Worm (Caenorhabditis elegans) whole organism, dauer: Measurements from ENCODE around the gene chca-1.

Source experiments
- unc-62 ChIP-seq: sonication (generic microtip); optimal IDR thresholded peaks from 2 replicates; lab custom pipeline; 2017; ENCODE audit warnings: missing biosample characterization, missing genetic modification reagents, missing genetic modification characterization

chca-1 gene

ce11 chrIV:9651234-9651633 is at the start of gene chca-1:
Gene chca-1 (plus strand): TSS chrIV:9651394.
- no peak for TF ChIP-seq unc-62 (GFP tag; lab: Kevin White, UChicago)

- TF ChIP-seq unc-62 (GFP tag; lab: Kevin White, UChicago) = no peak
These were observed 49.6 kb upstream of the chca-1 start, which contains the start of gene aat-1 for ce11 chrIV:9601595-9601994. Gene aat-1 (minus strand): TSS chrIV:9601695.

- TF ChIP-seq unc-62 (GFP tag; lab: Kevin White, UChicago) = no peak
These were observed 43.2 kb upstream of the chca-1 start for ce11 chrIV:9607945-9608344.

- no peak for TF ChIP-seq unc-62 (GFP tag; lab: Kevin White, UChicago)
These were observed 42.1 kb upstream of the chca-1 start for ce11 chrIV:9609095-9609494.

- no peak for TF ChIP-seq unc-62 (GFP tag; lab: Kevin White, UChicago)
These were observed 40.3 kb upstream of the chca-1 start for ce11 chrIV:9610923-9611322.

ce11 chrIV:9613072-9613590 is 38.1 kb upstream of the chca-1 start:
- no peak for TF ChIP-seq unc-62 (GFP tag; lab: Kevin White, UChicago)

- no peak for TF ChIP-seq unc-62 (GFP tag; lab: Kevin White, UChicago)
These were observed 37.1 kb upstream of the chca-1 start for ce11 chrIV:9614060-9614459.

ce11 chrIV:9614695-9615094 is 36.5 kb upstream of the chca-1 start, which contains the start of gene elt-1:
Gene elt-1 (plus strand): TSS chrIV:9614995.
- no peak for TF ChIP-seq unc-62 (GFP tag; lab: Kevin White, UChicago)

- no peak for TF ChIP-seq unc-62 (GFP tag; lab: Kevin White, UChicago)
These were observed 35.7 kb upstream of the chca-1 start for ce11 chrIV:9615511-9615910.

- no peak for TF ChIP-seq unc-62 (GFP tag; lab: Kevin White, UChicago)
These were observed 33.8 kb upstream of the chca-1 start for ce11 chrIV:9617358-9617757.

- no peak for TF ChIP-seq unc-62 (GFP tag; lab: Kevin White, UChicago)
These were observed 33.2 kb upstream of the chca-1 start for ce11 chrIV:9618015-9618414.

ce11 chrIV:9618836-9619235 is 32.4 kb upstream of the chca-1 start:
- no peak for TF ChIP-seq unc-62 (GFP tag; lab: Kevin White, UChicago)

ce11 chrIV:9622272-9622671 is 28.9 kb upstream of the chca-1 start, which contains the start of gene W09C2.7:
Gene W09C2.7 (minus strand): TSS chrIV:9622372.
- no peak for TF ChIP-seq unc-62 (GFP tag; lab: Kevin White, UChicago)

ce11 chrIV:9623269-9623668 is 27.9 kb upstream of the chca-1 start, which contains the start of gene W09C2.9:
Gene W09C2.9 (minus strand): TSS chrIV:9623369.
- no peak for TF ChIP-seq unc-62 (GFP tag; lab: Kevin White, UChicago)

- TF ChIP-seq unc-62 (GFP tag; lab: Kevin White, UChicago) = no peak
These were observed 26.9 kb upstream of the chca-1 start, which contains the start of gene W09C2.8 for ce11 chrIV:9624275-9624674. Gene W09C2.8 (minus strand): TSS chrIV:9624375.

- TF ChIP-seq unc-62 (GFP tag; lab: Kevin White, UChicago) = no peak
These were observed 26.2 kb upstream of the chca-1 start, which contains the start of gene W09C2.10 for ce11 chrIV:9624977-9625376. Gene W09C2.10 (minus strand): TSS chrIV:9625077.

- no peak for TF ChIP-seq unc-62 (GFP tag; lab: Kevin White, UChicago)
These were observed 25.4 kb upstream of the chca-1 start for ce11 chrIV:9625829-9626228.
